Fruit fly (Drosophila melanogaster): ENCODE data around the gene CG14610.

Gene CG14610

dm6 chr3R:7124109-7124639 lies 19.9 kb downstream of the CG14610 start, which contains the start of the genes Alh and CG10098 (continued):
- peak; percentile 80 for TF ChIP-seq CG15269 (tag; optimal IDR thresholded peaks at IDR 0.05)
- peak; percentile 83 for TF ChIP-seq CG10366 (GFP tag; IDR thresholded peaks at IDR 0.05)
- TF ChIP-seq Pdp1 (GFP tag; optimal IDR thresholded peaks at IDR 0.05): peak; percentile 83 to 91
- peak; percentile 85 for TF ChIP-seq CG2116 (GFP tag; optimal IDR thresholded peaks at IDR 0.05)
- TF ChIP-seq CG14667 (GFP tag; IDR thresholded peaks at IDR 0.05): peak; percentile 80
- peak; percentile 73 for TF ChIP-seq CG4820 (GFP tag; optimal IDR thresholded peaks at IDR 0.05)
- peak; percentile 72 for TF ChIP-seq Atf6 (GFP tag; IDR thresholded peaks at IDR 0.05)
- TF ChIP-seq Atf-2 (GFP tag; optimal IDR thresholded peaks at IDR 0.05): peak; percentile 77
- TF ChIP-seq her (GFP tag; optimal IDR thresholded peaks at IDR 0.05): peak; percentile 58
- TF ChIP-seq nmo (GFP tag; optimal IDR thresholded peaks at IDR 0.05): peak; percentile 89
- peak; percentile 62 for TF ChIP-seq E2f1 (GFP tag; IDR thresholded peaks at IDR 0.05)
- peak; percentile 79 for TF ChIP-seq lab (GFP tag; optimal IDR thresholded peaks at IDR 0.05)
- peak; percentile 81 for TF ChIP-seq lmd (GFP tag; IDR thresholded peaks at IDR 0.05)
- TF ChIP-seq B-H2 (GFP tag; optimal IDR thresholded peaks at IDR 0.05): peak; percentile 84
- peak; percentile 7; the same call in 1 of the 3 replicates for TF ChIP-seq ci (GFP tag; IDR thresholded peaks at IDR 0.05)
- TF ChIP-seq dan (GFP tag; IDR thresholded peaks at IDR 0.05): no peak
- peak; percentile 78 for TF ChIP-seq trem (tag; optimal IDR thresholded peaks at IDR 0.05)
- TF ChIP-seq CG10431 (GFP tag; optimal IDR thresholded peaks at IDR 0.05): peak; percentile 64
- TF ChIP-seq BEAF-32 (GFP tag; optimal IDR thresholded peaks at IDR 0.05): peak; percentile 96
- no peak for TF ChIP-seq sim (GFP tag; IDR thresholded peaks at IDR 0.05)
- TF ChIP-seq Nf-YB (GFP tag; optimal IDR thresholded peaks at IDR 0.05): peak; percentile 34
- peak; percentile 74 for TF ChIP-seq CG10209 (GFP tag; optimal IDR thresholded peaks at IDR 0.05)
- peak; percentile 90 for TF ChIP-seq CG1602 (GFP tag; optimal IDR thresholded peaks at IDR 0.05)
- no peak for TF ChIP-seq ara (GFP tag; IDR thresholded peaks at IDR 0.05)
- peak; percentile 72 for TF ChIP-seq CG4404 (GFP tag; IDR thresholded peaks at IDR 0.05)
- peak; percentile 40 for TF ChIP-seq kah (GFP tag; optimal IDR thresholded peaks at IDR 0.05)
- no peak for TF ChIP-seq sc (optimal IDR thresholded peaks at IDR 0.05)
- peak; percentile 49 for TF ChIP-seq sc (GFP tag; optimal IDR thresholded peaks at IDR 0.05)
- TF ChIP-seq Atf3 (GFP tag; optimal IDR thresholded peaks at IDR 0.05): peak; percentile 82
- peak; percentile 56; the same call in 1 of the 2 replicates for TF ChIP-seq gt (GFP tag; IDR thresholded peaks at IDR 0.05)
- TF ChIP-seq CG16779 (GFP tag; IDR thresholded peaks at IDR 0.05): peak; percentile 50
- TF ChIP-seq CG12236 (GFP tag; optimal IDR thresholded peaks at IDR 0.05): peak; percentile 46
- peak; percentile 10 for TF ChIP-seq CG6813 (GFP tag; optimal IDR thresholded peaks at IDR 0.05)
- TF ChIP-seq pan (optimal IDR thresholded peaks at IDR 0.05): no peak
- TF ChIP-seq pan (GFP tag; optimal IDR thresholded peaks at IDR 0.05 in 1 of 2, IDR thresholded peaks at IDR 0.05 in 1 of 2): peak in 1 of 2 experiments; percentile 70
- peak; percentile 4 for TF ChIP-seq hkb (optimal IDR thresholded peaks at IDR 0.05)
- TF ChIP-seq hkb (GFP tag; IDR thresholded peaks at IDR 0.05): no peak; the same call in 1 of the 2 replicates
- peak; percentile 92 for TF ChIP-seq HLH54F (GFP tag; optimal IDR thresholded peaks at IDR 0.05)
- peak; percentile 88 for TF ChIP-seq CG12391 (tag; optimal IDR thresholded peaks at IDR 0.05)
- peak; percentile 92 for TF ChIP-seq Chrac-16 (GFP tag; optimal IDR thresholded peaks at IDR 0.05)
- TF ChIP-seq Sin3A (optimal IDR thresholded peaks at IDR 0.05): peak; percentile 90
- peak; percentile 86 for TF ChIP-seq CG12659 (GFP tag; optimal IDR thresholded peaks at IDR 0.05)
- TF ChIP-seq Fer3 (tag; optimal IDR thresholded peaks at IDR 0.05): peak; percentile 77
- peak; percentile 91 for TF ChIP-seq CoRest (tag; optimal IDR thresholded peaks at IDR 0.05)
- no peak for TF ChIP-seq sqz (GFP tag; optimal IDR thresholded peaks at IDR 0.05)
- peak; percentile 29 for TF ChIP-seq Hand (GFP tag; optimal IDR thresholded peaks at IDR 0.05)
- peak; percentile 87 for TF ChIP-seq vfl (GFP tag; optimal IDR thresholded peaks at IDR 0.05)
- TF ChIP-seq sd (tag; optimal IDR thresholded peaks at IDR 0.05): no peak
- peak in 1 of 2 experiments; percentile 53 for TF ChIP-seq Hr78 (GFP tag; optimal IDR thresholded peaks at IDR 0.05)
- TF ChIP-seq lbe (GFP tag; optimal IDR thresholded peaks at IDR 0.05): peak; percentile 74
- TF ChIP-seq CG11085 (GFP tag; IDR thresholded peaks at IDR 0.05): peak; percentile 66; the same call in 1 of the 2 replicates
